Fruit fly (Drosophila melanogaster): ENCODE results near the gene CG46440.

The CG46440 gene

DNA sequence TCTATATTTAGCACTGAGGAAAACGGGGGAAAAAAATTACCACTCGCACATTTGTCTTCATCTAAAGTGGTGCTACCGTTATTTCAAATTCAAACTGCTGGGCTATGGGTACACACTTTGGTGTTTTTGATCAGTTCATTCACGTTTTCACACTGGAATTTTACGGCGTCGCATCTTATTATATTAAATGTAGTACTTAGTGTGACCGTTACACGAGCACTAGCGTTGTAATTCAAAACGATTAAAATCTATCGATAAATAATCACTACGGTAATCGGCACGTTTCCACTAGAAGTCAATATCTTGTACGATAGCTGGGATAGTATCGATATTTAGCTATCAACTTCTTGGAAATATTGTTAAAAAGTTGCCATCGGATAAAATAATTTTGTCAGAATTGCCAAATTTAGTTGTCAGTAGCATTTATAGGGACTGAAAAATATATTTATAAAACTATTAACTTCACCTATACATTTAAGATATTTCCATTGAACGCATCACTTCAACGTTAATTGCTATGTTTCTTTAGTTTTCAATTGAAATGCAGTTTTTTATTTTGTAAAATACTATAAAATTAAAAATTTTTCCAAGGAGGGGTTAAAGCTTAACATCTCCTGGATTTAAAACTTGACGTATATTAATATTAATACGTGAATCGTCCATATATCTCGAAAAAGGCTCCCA, at the start of gene CG46440, which contains the start of gene Myb:
TSS of gene CG46440 (minus strand) at position 223 of the 684 bp plus-strand sequence.
TSS of gene Myb (minus strand) at position 223 of the 684 bp plus-strand sequence.
- peak; percentile 17 for TF ChIP-seq bab1 (GFP tag; optimal IDR thresholded peaks at IDR 0.05)
- peak; percentile 31 for TF ChIP-seq Mnt (GFP tag; optimal IDR thresholded peaks at IDR 0.05)
- TF ChIP-seq pad (GFP tag; optimal IDR thresholded peaks at IDR 0.05), result peak; percentile 3
- TF ChIP-seq cnc (optimal IDR thresholded peaks at IDR 0.05), result no peak
- no peak for TF ChIP-seq CG7045 (GFP tag; optimal IDR thresholded peaks at IDR 0.05)
- peak; percentile 3 for TF ChIP-seq tj (GFP tag; optimal IDR thresholded peaks at IDR 0.05)
- TF ChIP-seq CG14711 (tag; optimal IDR thresholded peaks at IDR 0.05), result peak; percentile 17
- TF ChIP-seq ovo (GFP tag; optimal IDR thresholded peaks at IDR 0.05), result no peak

DNA sequence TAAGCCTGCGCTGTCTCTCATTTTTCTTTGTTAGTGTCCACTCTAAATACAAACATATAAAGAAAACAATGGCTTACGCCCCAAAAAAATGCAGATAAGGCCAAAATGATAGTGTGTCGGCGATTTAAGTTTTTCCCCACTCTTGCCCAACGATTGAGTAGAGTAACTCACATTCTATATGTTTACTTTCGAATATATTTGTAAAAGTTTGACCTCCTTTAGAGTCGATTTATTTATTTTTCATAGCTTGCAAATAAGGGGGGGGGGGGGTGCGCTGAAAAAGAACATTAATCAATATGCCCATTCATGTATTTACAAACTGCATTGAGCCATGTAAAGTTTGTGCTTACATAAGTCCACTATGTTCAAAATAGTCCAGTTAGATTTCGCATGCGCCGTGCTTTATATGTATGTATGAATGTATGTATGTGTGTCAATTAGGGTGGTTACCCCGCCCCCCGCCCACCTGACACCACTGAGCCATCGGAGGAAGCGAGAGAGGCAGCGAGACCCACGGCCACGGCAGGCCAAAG, 36.2 kb upstream of the CG46440 start:
- no peak for TF ChIP-seq Hr96 (GFP tag; optimal IDR thresholded peaks at IDR 0.05)
- TF ChIP-seq CG14711 (tag; optimal IDR thresholded peaks at IDR 0.05), result no peak
- TF ChIP-seq Mnt (GFP tag; optimal IDR thresholded peaks at IDR 0.05), result no peak
- no peak for TF ChIP-seq Clk (GFP tag; optimal IDR thresholded peaks at IDR 0.05)
- no peak for TF ChIP-seq CG11617 (GFP tag; optimal IDR thresholded peaks at IDR 0.05)
- TF ChIP-seq cic (GFP tag; optimal IDR thresholded peaks at IDR 0.05), result no peak

DNA sequence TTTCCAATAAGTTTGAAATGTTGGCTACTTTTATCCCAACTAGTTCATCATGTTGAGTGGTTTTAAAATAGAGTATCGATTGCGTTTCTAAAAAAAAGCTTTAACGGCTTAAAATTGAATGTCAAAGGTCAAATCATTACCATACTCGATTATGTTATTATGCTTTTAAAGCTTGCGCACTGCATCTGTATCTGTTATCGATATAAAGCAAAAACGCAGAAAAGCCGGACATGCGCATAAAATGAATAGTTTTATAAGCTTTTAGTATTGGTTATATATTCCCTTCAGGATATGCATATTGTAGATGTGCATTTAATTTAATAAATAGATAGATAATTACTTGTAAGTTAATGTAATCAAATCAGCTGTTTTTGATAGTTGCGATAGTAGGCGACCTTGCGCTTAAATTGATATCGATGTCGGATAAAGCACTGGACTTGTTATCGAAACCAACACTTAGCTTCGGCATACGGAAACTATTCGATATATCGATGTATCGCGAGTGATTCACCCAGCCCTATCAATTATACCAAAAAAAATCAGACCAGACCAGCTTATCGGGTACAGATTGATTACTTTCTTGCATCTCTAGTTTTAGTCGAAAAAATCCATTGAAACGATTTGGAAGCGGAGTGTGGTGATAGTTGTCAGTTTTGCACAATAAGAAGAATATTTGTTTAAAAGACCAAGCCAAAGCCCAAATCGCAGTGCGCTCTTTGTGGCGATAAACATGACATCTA, 34.2 kb upstream of the CG46440 start, which contains the start of gene shi:
TSS of gene shi (plus strand) at position 511 of the 740 bp plus-strand sequence.
- no peak for TF ChIP-seq cnc (optimal IDR thresholded peaks at IDR 0.05)
- no peak for TF ChIP-seq toe (GFP tag; optimal IDR thresholded peaks at IDR 0.05)
- no peak for TF ChIP-seq CG12768 (GFP tag; optimal IDR thresholded peaks at IDR 0.05)
- no peak for TF ChIP-seq ovo (GFP tag; optimal IDR thresholded peaks at IDR 0.05)
- peak; percentile 64 for TF ChIP-seq Mnt (GFP tag; optimal IDR thresholded peaks at IDR 0.05)
- peak; percentile 46 for TF ChIP-seq CG11617 (GFP tag; optimal IDR thresholded peaks at IDR 0.05)
- TF ChIP-seq kay (GFP tag; ENCODE audit: borderline replicate concordance), result no peak
- TF ChIP-seq Clk (GFP tag; optimal IDR thresholded peaks at IDR 0.05), result no peak
- TF ChIP-seq CG7045 (GFP tag; optimal IDR thresholded peaks at IDR 0.05), result no peak
- TF ChIP-seq Crg-1 (GFP tag; optimal IDR thresholded peaks at IDR 0.05), result no peak
- peak; percentile 6 for TF ChIP-seq CG33017 (tag; optimal IDR thresholded peaks at IDR 0.05)
- peak; percentile 38 for TF ChIP-seq tj (GFP tag; optimal IDR thresholded peaks at IDR 0.05)
- TF ChIP-seq CG14711 (tag; optimal IDR thresholded peaks at IDR 0.05), result peak; percentile 22
- TF ChIP-seq pad (GFP tag; optimal IDR thresholded peaks at IDR 0.05), result peak; percentile 31
- TF ChIP-seq CG7101 (tag; optimal IDR thresholded peaks at IDR 0.05), result peak; percentile 64
- TF ChIP-seq cic (GFP tag; optimal IDR thresholded peaks at IDR 0.05), result no peak
- TF ChIP-seq CG5204 (GFP tag; optimal IDR thresholded peaks at IDR 0.05), result no peak
- peak; percentile 19 for TF ChIP-seq bab1 (GFP tag; optimal IDR thresholded peaks at IDR 0.05)
- TF ChIP-seq CG1620 (GFP tag; optimal IDR thresholded peaks at IDR 0.05), result no peak
- no peak for TF ChIP-seq Hr96 (GFP tag; optimal IDR thresholded peaks at IDR 0.05)

DNA sequence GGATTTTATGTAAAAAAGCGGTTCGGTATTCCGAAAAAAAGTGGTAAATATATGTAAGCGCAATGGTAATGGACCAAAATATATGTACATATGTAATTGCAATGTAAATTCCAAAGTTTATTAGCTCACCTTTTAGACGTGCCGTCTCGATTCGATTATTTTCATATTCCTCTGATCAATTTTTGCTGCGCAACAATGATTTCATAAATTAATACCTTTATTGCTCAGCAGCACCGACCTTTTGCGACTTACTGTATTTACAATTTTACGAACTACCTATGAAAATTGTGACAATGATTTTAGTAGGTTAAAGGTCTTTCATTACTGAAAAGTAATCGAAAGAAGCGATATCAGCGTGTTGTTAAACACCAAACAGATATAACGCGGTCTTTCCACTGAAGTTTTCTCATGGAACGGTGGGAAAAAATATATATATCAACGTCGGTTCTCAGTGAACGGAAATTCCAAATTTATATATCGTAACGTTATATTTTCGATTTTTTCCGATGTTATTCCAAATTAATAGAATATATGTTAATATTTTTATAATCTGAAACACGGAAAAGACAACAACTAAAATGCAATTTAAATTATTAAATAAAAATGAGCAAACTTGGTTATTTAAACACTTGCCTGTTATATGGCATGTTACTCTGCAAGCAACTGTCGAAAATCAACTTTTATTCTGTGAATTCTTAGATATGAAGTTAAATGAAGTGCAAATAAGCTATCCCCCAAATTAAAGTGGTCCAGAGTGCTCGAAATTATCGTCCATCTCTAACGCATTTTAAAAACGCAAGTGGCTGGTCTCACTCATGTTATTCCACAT, 32.4 kb upstream of the CG46440 start, which contains the start of the genes MSBP and CG15916:
TSS of gene MSBP (minus strand) at position 330 of the 829 bp plus-strand sequence.
TSS of gene CG15916 (plus strand) at position 810 of the 829 bp plus-strand sequence.
- TF ChIP-seq Hr96 (GFP tag; optimal IDR thresholded peaks at IDR 0.05) (no peak), cic (GFP tag; optimal IDR thresholded peaks at IDR 0.05) (no peak), Clk (GFP tag; optimal IDR thresholded peaks at IDR 0.05) (no peak), cnc (optimal IDR thresholded peaks at IDR 0.05) (no peak), Crg-1 (GFP tag; optimal IDR thresholded peaks at IDR 0.05) (no peak), CG11617 (GFP tag; optimal IDR thresholded peaks at IDR 0.05) (peak; percentile 16), pad (GFP tag; optimal IDR thresholded peaks at IDR 0.05) (no peak), bab1 (GFP tag; optimal IDR thresholded peaks at IDR 0.05) (no peak), CG7045 (GFP tag; optimal IDR thresholded peaks at IDR 0.05) (no peak), CG12768 (GFP tag; optimal IDR thresholded peaks at IDR 0.05) (no peak), CG1620 (GFP tag; optimal IDR thresholded peaks at IDR 0.05) (peak; percentile 31), ovo (GFP tag; optimal IDR thresholded peaks at IDR 0.05) (peak; percentile 56), kay (GFP tag; ENCODE audit: borderline replicate concordance) (no peak), tj (GFP tag; optimal IDR thresholded peaks at IDR 0.05) (peak; percentile 22), CG7101 (tag; optimal IDR thresholded peaks at IDR 0.05) (peak; percentile 13), Mnt (GFP tag; optimal IDR thresholded peaks at IDR 0.05) (peak; percentile 14), CG14711 (tag; optimal IDR thresholded peaks at IDR 0.05) (peak; percentile 3), toe (GFP tag; optimal IDR thresholded peaks at IDR 0.05) (peak; percentile 27)

DNA sequence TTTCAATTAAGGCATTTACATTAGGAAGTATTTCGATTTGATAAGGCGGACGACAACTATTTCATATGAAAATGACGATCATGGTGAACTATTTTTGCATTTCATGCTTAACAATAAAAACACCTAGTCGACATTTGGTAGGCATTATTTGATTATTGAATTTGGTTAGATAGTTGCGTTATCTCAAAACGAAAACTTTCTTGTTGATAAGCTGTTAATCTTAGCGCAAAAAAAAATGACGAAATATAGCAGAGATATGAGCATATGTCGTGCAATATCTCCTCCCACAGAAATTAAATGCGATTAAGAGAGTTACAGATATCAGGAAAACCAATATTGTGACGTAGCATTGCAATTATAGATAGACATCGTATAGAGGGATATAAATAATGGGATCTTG, 31.1 kb upstream of the CG46440 start:
- TF ChIP-seq pad (GFP tag; optimal IDR thresholded peaks at IDR 0.05) (no peak), bab1 (GFP tag; optimal IDR thresholded peaks at IDR 0.05) (no peak), cic (GFP tag; optimal IDR thresholded peaks at IDR 0.05) (no peak)
